Worm (Caenorhabditis elegans): Measurements from ENCODE around the gene D1022.2.

DNA sequence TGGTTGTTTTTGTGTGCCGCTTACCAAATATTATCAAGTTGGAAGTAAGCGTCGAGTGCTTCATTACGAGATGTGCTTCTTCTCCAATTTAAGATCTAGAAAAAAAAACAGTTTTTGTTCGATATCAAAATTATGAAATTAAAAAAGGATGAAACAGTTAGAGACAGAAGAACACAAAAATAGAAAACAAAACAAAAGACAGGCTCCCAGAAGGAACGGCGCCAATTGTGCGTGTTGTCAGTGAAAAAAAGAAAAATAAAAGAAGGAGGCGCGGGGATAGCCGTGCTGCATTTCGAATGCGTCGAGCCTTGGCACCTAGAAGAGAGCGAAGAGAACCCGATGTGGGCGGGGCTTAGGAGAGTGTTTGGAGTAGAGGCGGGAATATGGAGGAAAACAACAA lies 6.2 kb downstream of the D1022.2 start, which contains the start of gene sro-1:
- TF ChIP-seq him-1 (tag; optimal IDR thresholded peaks at IDR 0.05) (no peak), dao-5 (tag; optimal IDR thresholded peaks at IDR 0.05) (no peak)

All from whole organism, L4/young adult.